Fruit fly (Drosophila melanogaster) whole organism, embryonic: ENCODE measurements around the gene erm.

Experiments used
- BEAF-32 ChIP-seq: fragments of 200-800 bp; sonication (Bioruptor generic); optimal IDR thresholded peaks from 3 replicates; lab custom pipeline; 2017; ENCODE audit warnings: missing biosample characterization, missing genetic modification characterization, mild to moderate bottlenecking, moderate library complexity, missing genetic modification reagents
- CG10274 ChIP-seq: fragments of 200-800 bp; sonication (Bioruptor generic); optimal IDR thresholded peaks from 3 replicates; lab custom pipeline; 2017; ENCODE audit warnings: missing biosample characterization, mild to moderate bottlenecking, missing genetic modification characterization
- CG10654 ChIP-seq: fragments of 200-800 bp; sonication (Bioruptor generic); optimal IDR thresholded peaks from 2 replicates; lab custom pipeline; 2016; ENCODE audit warnings: missing biosample characterization, missing genetic modification characterization
- CG14710 ChIP-seq: fragments of 200-800 bp; sonication (Bioruptor generic); optimal IDR thresholded peaks from 3 replicates; lab custom pipeline; 2019; ENCODE audit warnings: missing biosample characterization, mild to moderate bottlenecking, missing genetic modification characterization, moderate library complexity
- CG15073 ChIP-seq: fragments of 200-800 bp; sonication (Bioruptor generic); optimal IDR thresholded peaks from 2 replicates; lab custom pipeline; 2016; ENCODE audit warnings: missing biosample characterization, missing genetic modification characterization
- CG16813 ChIP-seq: fragments of 200-800 bp; sonication (Bioruptor generic); IDR thresholded peaks from 3 replicates; pipeline ENCODE4 v1.3.6; 2022; ENCODE audit warnings: missing biosample characterization, missing genetic modification characterization; ENCODE audit not compliant: partially characterized antibody
- CG2116 ChIP-seq: fragments of 200-800 bp; sonication (Bioruptor generic); optimal IDR thresholded peaks from 3 replicates; lab custom pipeline; 2018; ENCODE audit warnings: missing biosample characterization, mild to moderate bottlenecking, missing genetic modification characterization
- CG3163 ChIP-seq: fragments of 200-800 bp; sonication (Bioruptor generic); optimal IDR thresholded peaks from 3 replicates; lab custom pipeline; 2016; ENCODE audit warnings: missing biosample characterization, missing genetic modification characterization
- CG32767 ChIP-seq: fragments of 200-800 bp; sonication (Bioruptor generic); IDR thresholded peaks from 2 replicates; pipeline ENCODE4 v1.3.6; 2022; ENCODE audit warnings: missing biosample characterization, missing genetic modification characterization
- CG3407 ChIP-seq: fragments of 200-800 bp; sonication (Bioruptor generic); optimal IDR thresholded peaks from 2 replicates; lab custom pipeline; 2018; ENCODE audit warnings: missing biosample characterization, mild to moderate bottlenecking, missing genetic modification characterization
- CG8281 ChIP-seq: fragments of 200-800 bp; sonication (Bioruptor generic); optimal IDR thresholded peaks from 2 replicates; lab custom pipeline; 2018; ENCODE audit warnings: missing biosample characterization, mild to moderate bottlenecking, missing genetic modification characterization, moderate library complexity
- D19A ChIP-seq: fragments of 200-800 bp; optimal IDR thresholded peaks from 3 replicates; lab custom pipeline; 2019; ENCODE audit warnings: missing biosample characterization, mild to moderate bottlenecking, missing genetic modification characterization, moderate library complexity
- Dp ChIP-seq: fragments of 200-800 bp; sonication (Bioruptor generic); optimal IDR thresholded peaks from 2 replicates; lab custom pipeline; 2018; ENCODE audit warnings: missing biosample characterization, mild to moderate bottlenecking, missing genetic modification characterization, moderate library complexity
- Dref ChIP-seq: fragments of 200-800 bp; sonication (Bioruptor generic); IDR thresholded peaks from 2 replicates; pipeline ENCODE4 v1.3.6; 2022; ENCODE audit warnings: missing biosample characterization, missing genetic modification characterization
- Fer1 ChIP-seq: fragments of 200-800 bp; sonication (Bioruptor generic); optimal IDR thresholded peaks from 2 replicates; lab custom pipeline; 2017; ENCODE audit warnings: missing biosample characterization, mild to moderate bottlenecking, missing genetic modification characterization
- Gsc ChIP-seq: fragments of 200-800 bp; sonication (Bioruptor generic); IDR thresholded peaks from 2 replicates; pipeline ENCODE4 v1.3.6; 2022; ENCODE audit warnings: missing biosample characterization, missing genetic modification characterization
- Hand ChIP-seq: fragments of 200-800 bp; sonication (Bioruptor generic); optimal IDR thresholded peaks from 2 replicates; lab custom pipeline; 2017; ENCODE audit warnings: mild to moderate bottlenecking, missing biosample characterization, missing genetic modification reagents, missing genetic modification characterization
- Med ChIP-seq: fragments of 200-800 bp; sonication (Bioruptor generic); peaks from one replicate; lab custom pipeline; 2016; ENCODE audit warnings: missing biosample characterization, missing genetic modification characterization, mild to moderate bottlenecking, inconsistent platforms, moderate library complexity
- Oli ChIP-seq: fragments of 200-800 bp; sonication (Bioruptor generic); optimal IDR thresholded peaks from 2 replicates; lab custom pipeline; 2018; ENCODE audit warnings: missing biosample characterization, mild to moderate bottlenecking, missing genetic modification characterization, moderate library complexity
- Opbp ChIP-seq: fragments of 200-800 bp; sonication (Bioruptor generic); IDR thresholded peaks from 3 replicates; pipeline ENCODE4 v1.3.6; 2022; ENCODE audit warnings: missing biosample characterization, missing genetic modification characterization; ENCODE audit not compliant: partially characterized antibody
- Scr ChIP-seq: fragments of 200-800 bp; sonication (Bioruptor generic); IDR thresholded peaks from 2 replicates; pipeline ENCODE4 v1.3.6; 2022; ENCODE audit warnings: missing biosample characterization, missing genetic modification characterization; ENCODE audit not compliant: partially characterized antibody
- Sox102F ChIP-seq: fragments of 200-800 bp; sonication (Bioruptor generic); optimal IDR thresholded peaks from 2 replicates; lab custom pipeline; 2018; ENCODE audit warnings: missing biosample characterization, mild to moderate bottlenecking, missing genetic modification characterization, moderate library complexity
- Trl ChIP-seq, 3 experiments: fragments of >200 bp in 2 of 3; fragments of 200-800 bp in 1 of 3; sonication (Bioruptor generic) in 1 of 3; optimal IDR thresholded peaks; 2 replicates in 1 of 3; 3 replicates in 2 of 3; lab custom pipeline; 2016 to 2017; ENCODE audit warnings: missing biosample characterization in 1 of 3, missing genetic modification characterization in 1 of 3
- abd-A ChIP-seq: fragments of 200-800 bp; sonication (Bioruptor generic); optimal IDR thresholded peaks from 3 replicates; lab custom pipeline; 2019; ENCODE audit warnings: missing biosample characterization, mild to moderate bottlenecking, missing genetic modification characterization, moderate library complexity
- ara ChIP-seq: fragments of 200-800 bp; sonication (Bioruptor generic); IDR thresholded peaks from 2 replicates; pipeline ENCODE4 v1.3.6; 2022; ENCODE audit warnings: missing biosample characterization, missing genetic modification characterization
- ato ChIP-seq: fragments of 200-800 bp; sonication (Bioruptor generic); IDR thresholded peaks from 2 replicates; pipeline ENCODE4 v1.3.6; 2022; ENCODE audit warnings: missing biosample characterization, missing genetic modification characterization; ENCODE audit not compliant: partially characterized antibody
- chm ChIP-seq: fragments of 200-800 bp; sonication (Bioruptor generic); IDR thresholded peaks from 2 replicates; pipeline ENCODE4 v1.3.6; 2022; ENCODE audit warnings: missing biosample characterization, missing genetic modification characterization
- croc ChIP-seq: fragments of 200-800 bp; sonication (Bioruptor generic); conservative IDR thresholded peaks from 3 replicates; pipeline ENCODE4 v1.3.6; 2022; ENCODE audit warnings: missing biosample characterization, missing genetic modification characterization
- eyg ChIP-seq: fragments of 200-800 bp; sonication (Bioruptor generic); optimal IDR thresholded peaks from 3 replicates; lab custom pipeline; 2016; ENCODE audit warnings: missing biosample characterization, missing genetic modification characterization
- gcm ChIP-seq: fragments of 200-800 bp; sonication (Bioruptor generic); optimal IDR thresholded peaks from 2 replicates; lab custom pipeline; 2019; ENCODE audit warnings: missing biosample characterization, mild to moderate bottlenecking, missing genetic modification characterization, moderate library complexity
- grn ChIP-seq: fragments of 200-800 bp; sonication (Bioruptor generic); optimal IDR thresholded peaks from 3 replicates; lab custom pipeline; 2017; ENCODE audit warnings: missing biosample characterization, missing genetic modification characterization
- insv ChIP-seq, 2 experiments: fragments of 200-800 bp; sonication (Bioruptor generic); optimal IDR thresholded peaks; 3 replicates each; lab custom pipeline; 2016 to 2018; ENCODE audit warnings: missing biosample characterization in 2 of 2, missing genetic modification characterization in 2 of 2
- inv ChIP-seq: fragments of 200-800 bp; sonication (Bioruptor generic); IDR thresholded peaks from 2 replicates; pipeline ENCODE4 v1.3.6; 2022; ENCODE audit warnings: missing biosample characterization, missing genetic modification characterization; ENCODE audit not compliant: partially characterized antibody
- knrl ChIP-seq: fragments of 200-800 bp; sonication (Bioruptor generic); IDR thresholded peaks from 3 replicates; pipeline ENCODE4 v1.3.6; 2022; ENCODE audit warnings: missing biosample characterization, missing genetic modification characterization; ENCODE audit not compliant: partially characterized antibody
- lov ChIP-seq, 2 experiments: fragments of 200-800 bp in 1 of 2; fragments of >200 bp in 1 of 2; sonication (Bioruptor generic) in 1 of 2; IDR thresholded peaks in 1 of 2; optimal IDR thresholded peaks in 1 of 2; 2 replicates in 1 of 2; 3 replicates in 1 of 2; pipeline versions ENCODE4 v1.3.6 to Lab custom; 2017 to 2022; ENCODE audit warnings: missing biosample characterization in 1 of 2, missing genetic modification characterization in 1 of 2
- mld ChIP-seq: fragments of 200-800 bp; sonication (Bioruptor generic); IDR thresholded peaks from 3 replicates; pipeline ENCODE4 v1.3.6; 2022; ENCODE audit warnings: missing biosample characterization, missing genetic modification characterization; ENCODE audit not compliant: partially characterized antibody
- odd ChIP-seq: fragments of 200-800 bp; sonication (Bioruptor generic); optimal IDR thresholded peaks from 2 replicates; lab custom pipeline; 2017; ENCODE audit warnings: missing biosample characterization, mild to moderate bottlenecking, missing genetic modification characterization
- org-1 ChIP-seq: fragments of 200-800 bp; sonication (Bioruptor generic); optimal IDR thresholded peaks from 2 replicates; lab custom pipeline; 2017; ENCODE audit warnings: missing biosample characterization, missing genetic modification characterization
- otp ChIP-seq: fragments of 200-800 bp; sonication (Bioruptor generic); IDR thresholded peaks from 3 replicates; pipeline ENCODE4, ENCODE4 v1.3.6; 2022; ENCODE audit warnings: missing biosample characterization, missing genetic modification characterization
- pan ChIP-seq, 4 experiments: fragments of >200 bp in 3 of 4; fragments of 200-800 bp in 1 of 4; sonication (Bioruptor generic) in 1 of 4; optimal IDR thresholded peaks in 3 of 4; IDR thresholded peaks in 1 of 4; 2 replicates each; pipeline versions ENCODE4 v1.3.6 to Lab custom; 2017 to 2022; ENCODE audit warnings: missing biosample characterization in 2 of 4, missing genetic modification characterization in 2 of 4, mixed read lengths in 1 of 4
- pnt ChIP-seq: fragments of 200-800 bp; sonication (Bioruptor generic); optimal IDR thresholded peaks from 3 replicates; lab custom pipeline; 2016; ENCODE audit warnings: missing biosample characterization, missing genetic modification characterization
- pros ChIP-seq: fragments of 200-800 bp; sonication (Bioruptor generic); optimal IDR thresholded peaks from 3 replicates; lab custom pipeline; 2019; ENCODE audit warnings: missing biosample characterization, mild to moderate bottlenecking, missing genetic modification characterization, moderate library complexity
- sd ChIP-seq: fragments of 200-800 bp; sonication (Bioruptor generic); optimal IDR thresholded peaks from 3 replicates; lab custom pipeline; 2018; ENCODE audit warnings: missing biosample characterization, mild to moderate bottlenecking, missing genetic modification characterization, moderate library complexity
- stc ChIP-seq: fragments of 200-800 bp; sonication (Bioruptor generic); IDR thresholded peaks from 2 replicates; pipeline ENCODE4 v1.3.6; 2022; ENCODE audit warnings: missing biosample characterization, missing genetic modification characterization
- sug ChIP-seq: fragments of 200-800 bp; optimal IDR thresholded peaks from 2 replicates; lab custom pipeline; 2019; ENCODE audit warnings: missing biosample characterization, mild to moderate bottlenecking, missing genetic modification characterization, moderate library complexity
- tgo ChIP-seq: fragments of 200-800 bp; sonication (Bioruptor generic); IDR thresholded peaks from 3 replicates; pipeline ENCODE4 v1.3.6; 2022; ENCODE audit warnings: missing biosample characterization, missing genetic modification characterization
- trem ChIP-seq: fragments of 200-800 bp; optimal IDR thresholded peaks from 3 replicates; lab custom pipeline; 2019; ENCODE audit warnings: missing biosample characterization, mild to moderate bottlenecking, missing genetic modification characterization, moderate library complexity

The erm gene

dm6 chr2L:2008980-2009954 lies 39.1 kb upstream of the erm start, which contains the start of gene CG4238 (continued):
- no peak for TF ChIP-seq Oli (tag; lab: Kevin White, UChicago)
- no peak for TF ChIP-seq org-1 (GFP tag; lab: Kevin White, UChicago)
- TF ChIP-seq Scr (GFP tag; lab: Robert Waterston, UW): peak; percentile 68
- TF ChIP-seq Dref (GFP tag; lab: Robert Waterston, UW): peak; percentile 46
- TF ChIP-seq CG14710 (tag; lab: Kevin White, UChicago): peak; percentile 31
- TF ChIP-seq Fer1 (GFP tag; lab: Kevin White, UChicago): no peak
- TF ChIP-seq ato (GFP tag; lab: Robert Waterston, UW): peak; percentile 58; the same call in 1 of the 2 replicates
- peak; percentile 61 for TF ChIP-seq Med (GFP tag; lab: Kevin White, UChicago)
- TF ChIP-seq D19A (tag; lab: Kevin White, UChicago): no peak
- TF ChIP-seq BEAF-32 (GFP tag; lab: Kevin White, UChicago): peak; percentile 29
- no peak for TF ChIP-seq Gsc (GFP tag; lab: Robert Waterston, UW)
- TF ChIP-seq Dp: peak; percentile 42
- peak in 1 of 2 experiments; percentile 87 for TF ChIP-seq insv (GFP tag; optimal IDR thresholded peaks at IDR 0.05; lab: Kevin White, UChicago)
- TF ChIP-seq Opbp (GFP tag; lab: Robert Waterston, UW): peak; percentile 79
- peak; percentile 62 for TF ChIP-seq knrl (GFP tag; lab: Robert Waterston, UW)
- no peak for TF ChIP-seq chm (GFP tag; lab: Robert Waterston, UW)
- no peak for TF ChIP-seq Trl (optimal IDR thresholded peaks at IDR 0.05; lab: Kevin White, UChicago)
- TF ChIP-seq Trl (GFP tag; optimal IDR thresholded peaks at IDR 0.05; lab: Kevin White, UChicago): no peak
- no peak for TF ChIP-seq CG10654 (GFP tag; lab: Kevin White, UChicago)
- no peak for TF ChIP-seq odd (GFP tag; lab: Kevin White, UChicago)
- peak; percentile 99 for TF ChIP-seq sd (tag; lab: Kevin White, UChicago)
- TF ChIP-seq CG32767 (GFP tag; lab: Robert Waterston, UW): peak; percentile 40; the same call in 1 of the 2 replicates
- no peak for TF ChIP-seq CG8281 (tag; lab: Kevin White, UChicago)
- TF ChIP-seq CG16813: peak; percentile 84
- TF ChIP-seq pnt (GFP tag; lab: Kevin White, UChicago): no peak
- TF ChIP-seq trem: peak; percentile 72
- TF ChIP-seq gcm (GFP tag; lab: Kevin White, UChicago): no peak
- TF ChIP-seq otp (GFP tag; lab: Robert Waterston, UW): no peak
- TF ChIP-seq pan (optimal IDR thresholded peaks at IDR 0.05; lab: Kevin White, UChicago): no peak
- TF ChIP-seq pan (GFP tag; optimal IDR thresholded peaks at IDR 0.05 in 1 of 2, IDR thresholded peaks at IDR 0.05 in 1 of 2): no peak
- peak; percentile 12; the same call in 1 of the 2 replicates for TF ChIP-seq inv
- TF ChIP-seq CG2116 (GFP tag; lab: Kevin White, UChicago): peak; percentile 9
- peak; percentile 22 for TF ChIP-seq sug
- peak; percentile 30 for TF ChIP-seq abd-A (tag; lab: Kevin White, UChicago)
- TF ChIP-seq grn: peak; percentile 74
- TF ChIP-seq tgo (GFP tag; lab: Robert Waterston, UW): no peak
- TF ChIP-seq mld (GFP tag; lab: Robert Waterston, UW): peak; percentile 89

- no peak for TF ChIP-seq eyg (GFP tag; lab: Kevin White, UChicago)
- TF ChIP-seq CG15073 (GFP tag; lab: Kevin White, UChicago): no peak
- TF ChIP-seq CG10274 (GFP tag; lab: Kevin White, UChicago): no peak
- no peak for TF ChIP-seq ara (GFP tag; lab: Robert Waterston, UW)
- TF ChIP-seq lov (optimal IDR thresholded peaks at IDR 0.05; lab: Kevin White, UChicago): no peak
- TF ChIP-seq lov (GFP tag; IDR thresholded peaks at IDR 0.05; lab: Robert Waterston, UW): no peak
- TF ChIP-seq Sox102F (GFP tag; lab: Kevin White, UChicago): no peak
- TF ChIP-seq croc (GFP tag; lab: Robert Waterston, UW): no peak
- TF ChIP-seq CG3407: no peak
- TF ChIP-seq CG3163 (GFP tag; lab: Kevin White, UChicago): no peak
- TF ChIP-seq Hand (GFP tag; lab: Kevin White, UChicago): no peak
- no peak for TF ChIP-seq pros (GFP tag; lab: Kevin White, UChicago)
- TF ChIP-seq stc (GFP tag; lab: Robert Waterston, UW): no peak
Measured at dm6 chr2L:2008114-2008513, 38.0 kb upstream of the erm start, which contains the start of gene Nplp4. TSS of gene Nplp4 (plus strand) at chr2L:2008414.
